Fruit fly (Drosophila melanogaster) whole organism, embryonic: ENCODE measurements around the gene wge.

Experiments used
- Aef1 ChIP-seq: fragments of 200-800 bp; sonication (Bioruptor generic); IDR thresholded peaks from 3 replicates; pipeline ENCODE4 v1.3.6; 2022; ENCODE audit warnings: missing biosample characterization, missing genetic modification characterization
- Atf3 ChIP-seq: fragments of 200-800 bp; sonication (Bioruptor generic); optimal IDR thresholded peaks from 3 replicates; lab custom pipeline; 2016; ENCODE audit warnings: missing biosample characterization, missing genetic modification characterization
- Awh ChIP-seq: fragments of 200-800 bp; sonication (Bioruptor generic); IDR thresholded peaks from 2 replicates; pipeline ENCODE4, ENCODE4 v1.3.6; 2022; ENCODE audit warnings: missing biosample characterization, missing genetic modification characterization
- CG10959 ChIP-seq: fragments of 200-800 bp; sonication (Bioruptor generic); IDR thresholded peaks from 2 replicates; pipeline ENCODE4 v1.3.6; 2022; ENCODE audit warnings: missing biosample characterization, missing genetic modification characterization
- CG1603 ChIP-seq: fragments of 200-800 bp; sonication (Bioruptor generic); optimal IDR thresholded peaks from 2 replicates; lab custom pipeline; 2019; ENCODE audit warnings: missing biosample characterization, mild to moderate bottlenecking, missing genetic modification characterization, moderate library complexity
- CG1647 ChIP-seq: fragments of 200-800 bp; sonication (Bioruptor generic); optimal IDR thresholded peaks from 3 replicates; lab custom pipeline; 2016; ENCODE audit warnings: missing biosample characterization, missing genetic modification characterization
- CG16779 ChIP-seq: fragments of 200-800 bp; sonication (Bioruptor generic); IDR thresholded peaks from 2 replicates; pipeline ENCODE4 v1.3.6; 2022; ENCODE audit warnings: missing biosample characterization, missing genetic modification characterization
- CG2712 ChIP-seq: fragments of 200-800 bp; optimal IDR thresholded peaks from 3 replicates; lab custom pipeline; 2019; ENCODE audit warnings: missing biosample characterization, mild to moderate bottlenecking, missing genetic modification characterization, moderate library complexity
- CG4404 ChIP-seq: fragments of 200-800 bp; sonication (Bioruptor generic); IDR thresholded peaks from 2 replicates; pipeline ENCODE4 v1.3.6; 2022; ENCODE audit warnings: missing biosample characterization, missing genetic modification characterization
- CG6272 ChIP-seq: fragments of 200-800 bp; sonication (Bioruptor generic); IDR thresholded peaks from 2 replicates; pipeline ENCODE4 v1.3.6; 2022; ENCODE audit warnings: missing biosample characterization, missing genetic modification characterization
- CG8359 ChIP-seq: fragments of 200-800 bp; sonication (Bioruptor generic); optimal IDR thresholded peaks from 2 replicates; lab custom pipeline; 2017; ENCODE audit warnings: missing biosample characterization, mild to moderate bottlenecking, missing genetic modification characterization, borderline replicate concordance
- CG8388 ChIP-seq: fragments of 200-800 bp; sonication (Bioruptor generic); optimal IDR thresholded peaks from 2 replicates; lab custom pipeline; 2019; ENCODE audit warnings: missing biosample characterization, mild to moderate bottlenecking, missing genetic modification characterization, moderate library complexity
- Dad ChIP-seq: fragments of 200-800 bp; sonication (Bioruptor generic); optimal IDR thresholded peaks from 3 replicates; lab custom pipeline; 2016; ENCODE audit warnings: missing biosample characterization, missing genetic modification characterization
- Dp ChIP-seq: fragments of 200-800 bp; sonication (Bioruptor generic); optimal IDR thresholded peaks from 2 replicates; lab custom pipeline; 2018; ENCODE audit warnings: missing biosample characterization, mild to moderate bottlenecking, missing genetic modification characterization, moderate library complexity
- ERR ChIP-seq: fragments of 200-800 bp; sonication (Bioruptor generic); optimal IDR thresholded peaks from 2 replicates; lab custom pipeline; 2016; ENCODE audit warnings: missing biosample characterization, missing genetic modification characterization
- Elba2 ChIP-seq: fragments of 200-800 bp; sonication (Bioruptor generic); optimal IDR thresholded peaks from 3 replicates; lab custom pipeline; 2016; ENCODE audit warnings: missing biosample characterization, missing genetic modification characterization
- HLH4C ChIP-seq: fragments of 200-800 bp; sonication (Bioruptor generic); IDR thresholded peaks from 3 replicates; pipeline ENCODE4 v1.3.6; 2022; ENCODE audit warnings: missing biosample characterization, missing genetic modification characterization; ENCODE audit not compliant: partially characterized antibody
- Myb ChIP-seq: fragments of 200-800 bp; sonication (Bioruptor generic); optimal IDR thresholded peaks from 2 replicates; lab custom pipeline; 2016; ENCODE audit warnings: missing biosample characterization, missing genetic modification characterization
- PHDP ChIP-seq: fragments of 200-800 bp; sonication (Bioruptor generic); optimal IDR thresholded peaks from 3 replicates; lab custom pipeline; 2018; ENCODE audit warnings: missing biosample characterization, mild to moderate bottlenecking, missing genetic modification characterization, moderate library complexity
- Rfx ChIP-seq: fragments of 200-800 bp; sonication (Bioruptor generic); IDR thresholded peaks from 2 replicates; pipeline ENCODE4 v1.3.6; 2022; ENCODE audit warnings: missing biosample characterization, missing genetic modification characterization
- Sin3A ChIP-seq: fragments of >200 bp; optimal IDR thresholded peaks from 2 replicates; lab custom pipeline; 2018
- Sox102F ChIP-seq: fragments of 200-800 bp; sonication (Bioruptor generic); optimal IDR thresholded peaks from 2 replicates; lab custom pipeline; 2018; ENCODE audit warnings: missing biosample characterization, mild to moderate bottlenecking, missing genetic modification characterization, moderate library complexity
- Xbp1 ChIP-seq: fragments of 200-800 bp; sonication (Bioruptor generic); optimal IDR thresholded peaks from 3 replicates; lab custom pipeline; 2016; ENCODE audit warnings: missing biosample characterization, mild to moderate bottlenecking, missing genetic modification characterization
- abd-A ChIP-seq: fragments of 200-800 bp; sonication (Bioruptor generic); optimal IDR thresholded peaks from 3 replicates; lab custom pipeline; 2019; ENCODE audit warnings: missing biosample characterization, mild to moderate bottlenecking, missing genetic modification characterization, moderate library complexity
- ap ChIP-seq: fragments of 200-800 bp; sonication (Bioruptor generic); IDR thresholded peaks from 2 replicates; pipeline ENCODE4 v1.3.6; 2022; ENCODE audit warnings: missing biosample characterization, missing genetic modification characterization
- ato ChIP-seq: fragments of 200-800 bp; sonication (Bioruptor generic); IDR thresholded peaks from 2 replicates; pipeline ENCODE4 v1.3.6; 2022; ENCODE audit warnings: missing biosample characterization, missing genetic modification characterization; ENCODE audit not compliant: partially characterized antibody
- bab2 ChIP-seq: fragments of 200-800 bp; sonication (Bioruptor generic); optimal IDR thresholded peaks from 2 replicates; lab custom pipeline; 2016; ENCODE audit warnings: missing biosample characterization, missing genetic modification characterization
- cg ChIP-seq: fragments of 200-800 bp; sonication (Bioruptor generic); optimal IDR thresholded peaks from 3 replicates; lab custom pipeline; 2019; ENCODE audit warnings: missing biosample characterization, mild to moderate bottlenecking, missing genetic modification characterization, moderate library complexity
- crc ChIP-seq: fragments of 200-800 bp; sonication (Bioruptor generic); optimal IDR thresholded peaks from 2 replicates; lab custom pipeline; 2016; ENCODE audit warnings: missing biosample characterization, missing genetic modification characterization
- dan ChIP-seq: fragments of 200-800 bp; sonication (Bioruptor generic); IDR thresholded peaks from 2 replicates; pipeline ENCODE4 v1.3.6; 2022; ENCODE audit warnings: missing biosample characterization, missing genetic modification characterization
- dimm ChIP-seq: fragments of 200-800 bp; sonication (Bioruptor generic); IDR thresholded peaks from 2 replicates; pipeline ENCODE4 v1.3.6; 2022; ENCODE audit warnings: missing biosample characterization, missing genetic modification characterization
- dpn ChIP-seq, 2 experiments: fragments of 200-800 bp; sonication (Bioruptor generic); optimal IDR thresholded peaks; 3 replicates each; lab custom pipeline; 2016; ENCODE audit warnings: missing biosample characterization in 2 of 2, missing genetic modification characterization in 2 of 2
- en ChIP-seq: fragments of 200-800 bp; sonication (Bioruptor generic); optimal IDR thresholded peaks from 2 replicates; lab custom pipeline; 2016; ENCODE audit warnings: missing biosample characterization, missing genetic modification characterization
- grau ChIP-seq: fragments of 200-800 bp; optimal IDR thresholded peaks from 3 replicates; lab custom pipeline; 2019; ENCODE audit warnings: missing biosample characterization, mild to moderate bottlenecking, missing genetic modification characterization, moderate library complexity
- ken ChIP-seq: fragments of 200-800 bp; sonication (Bioruptor generic); IDR thresholded peaks from 3 replicates; pipeline ENCODE4 v1.3.6; 2022; ENCODE audit warnings: missing biosample characterization, missing genetic modification characterization
- kni ChIP-seq: fragments of 200-800 bp; sonication (Bioruptor generic); optimal IDR thresholded peaks from 3 replicates; lab custom pipeline; 2017; ENCODE audit warnings: mild to moderate bottlenecking, missing biosample characterization, missing genetic modification reagents, missing genetic modification characterization
- lola ChIP-seq, 3 experiments: fragments of >200 bp in 2 of 3; fragments of 200-800 bp in 1 of 3; sonication (Bioruptor generic) in 1 of 3; optimal IDR thresholded peaks; 2 replicates each; lab custom pipeline; 2017 to 2019; ENCODE audit warnings: missing biosample characterization in 3 of 3, missing genetic modification characterization in 3 of 3, mild to moderate bottlenecking in 1 of 3, moderate library complexity in 1 of 3
- nerfin-2 ChIP-seq: fragments of 200-800 bp; sonication (Bioruptor generic); IDR thresholded peaks from 2 replicates; pipeline ENCODE4 v1.3.6; 2022; ENCODE audit warnings: missing biosample characterization, missing genetic modification characterization; ENCODE audit not compliant: partially characterized antibody
- nom ChIP-seq: fragments of 200-800 bp; sonication (Bioruptor generic); optimal IDR thresholded peaks from 2 replicates; lab custom pipeline; 2017; ENCODE audit warnings: missing biosample characterization, missing genetic modification characterization, mild to moderate bottlenecking, moderate library complexity, missing genetic modification reagents
- otp ChIP-seq: fragments of 200-800 bp; sonication (Bioruptor generic); IDR thresholded peaks from 3 replicates; pipeline ENCODE4, ENCODE4 v1.3.6; 2022; ENCODE audit warnings: missing biosample characterization, missing genetic modification characterization
- pan ChIP-seq, 4 experiments: fragments of >200 bp in 3 of 4; fragments of 200-800 bp in 1 of 4; sonication (Bioruptor generic) in 1 of 4; optimal IDR thresholded peaks in 3 of 4; IDR thresholded peaks in 1 of 4; 2 replicates each; pipeline versions ENCODE4 v1.3.6 to Lab custom; 2017 to 2022; ENCODE audit warnings: missing biosample characterization in 2 of 4, missing genetic modification characterization in 2 of 4, mixed read lengths in 1 of 4
- pzg ChIP-seq: fragments of 200-800 bp; sonication (Bioruptor generic); optimal IDR thresholded peaks from 3 replicates; lab custom pipeline; 2018; ENCODE audit warnings: missing biosample characterization, mild to moderate bottlenecking, missing genetic modification characterization, moderate library complexity
- row ChIP-seq: fragments of 200-800 bp; sonication (Bioruptor generic); IDR thresholded peaks from 3 replicates; pipeline ENCODE4 v1.3.6; 2022; ENCODE audit warnings: missing biosample characterization, missing genetic modification characterization
- salm ChIP-seq: fragments of 200-800 bp; sonication (Bioruptor generic); optimal IDR thresholded peaks from 2 replicates; lab custom pipeline; 2018; ENCODE audit warnings: missing biosample characterization, mild to moderate bottlenecking, missing genetic modification characterization
- sens ChIP-seq: fragments of 200-800 bp; sonication (Bioruptor generic); peaks from one replicate; lab custom pipeline; 2016; ENCODE audit warnings: missing biosample characterization, missing genetic modification characterization
- slp2 ChIP-seq: fragments of 200-800 bp; sonication (Bioruptor generic); optimal IDR thresholded peaks from 2 replicates; lab custom pipeline; 2016; ENCODE audit warnings: missing biosample characterization, missing genetic modification characterization
- unc-4 ChIP-seq: fragments of 200-800 bp; sonication (Bioruptor generic); IDR thresholded peaks from 2 replicates; pipeline ENCODE4 v1.3.6; 2022; ENCODE audit warnings: missing biosample characterization, missing genetic modification characterization; ENCODE audit not compliant: partially characterized antibody
- vnd ChIP-seq: fragments of 200-800 bp; sonication (Bioruptor generic); IDR thresholded peaks from 3 replicates; pipeline ENCODE4 v1.3.6; 2022; ENCODE audit warnings: missing biosample characterization, missing genetic modification characterization; ENCODE audit not compliant: partially characterized antibody

wge gene

DNA sequence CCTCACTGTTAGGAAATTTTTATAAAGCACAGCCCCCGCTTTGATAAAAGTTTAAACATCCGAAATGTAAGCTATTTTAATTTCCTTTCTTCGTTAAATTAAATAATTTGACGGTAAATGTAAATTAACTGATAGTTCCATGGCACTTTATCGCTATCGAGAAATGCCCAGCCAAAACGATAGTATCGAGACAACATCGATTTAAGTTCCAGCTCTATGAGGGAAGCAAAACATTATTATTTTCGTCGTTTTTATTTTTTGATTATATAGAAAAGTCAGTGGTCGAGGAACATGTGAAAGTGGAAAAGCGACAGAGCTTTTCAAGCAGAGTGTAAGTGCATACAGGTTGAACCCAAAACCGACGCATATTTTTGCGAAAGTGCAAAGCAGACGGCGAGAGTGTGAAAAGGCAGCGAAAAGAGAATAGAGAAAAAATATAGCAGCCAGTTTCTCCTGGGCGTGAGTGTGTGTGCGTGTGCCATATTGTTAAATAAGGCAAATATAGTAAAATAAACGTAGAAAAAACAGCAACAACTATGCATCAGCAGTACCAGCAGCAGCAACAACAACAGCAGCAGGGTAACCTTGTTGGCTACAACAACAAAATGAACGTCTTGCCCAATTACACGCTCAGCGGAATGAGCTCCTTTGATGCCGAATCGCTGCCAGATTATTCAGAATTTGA lies 6.0 kb upstream of the wge start, which contains the start of gene CG45049 (continued):
- TF ChIP-seq CG1603 (tag; lab: Kevin White, UChicago) (peak; percentile 26), lola (GFP tag; optimal IDR thresholded peaks at IDR 0.05; lab: Kevin White, UChicago) (no peak), Sin3A (lab: Kevin White, UChicago) (no peak), row (peak; percentile 66), otp (GFP tag; lab: Robert Waterston, UW) (no peak), CG10959 (GFP tag; lab: Robert Waterston, UW) (no peak), dimm (GFP tag; lab: Robert Waterston, UW) (no peak), Elba2 (no peak), Dad (GFP tag; lab: Kevin White, UChicago) (no peak), CG6272 (GFP tag; lab: Robert Waterston, UW) (peak; percentile 37; the same call in 1 of the 2 replicates), ato (peak; percentile 92), unc-4 (GFP tag; lab: Robert Waterston, UW) (peak; percentile 78), ERR (GFP tag; lab: Kevin White, UChicago) (no peak), grau (tag; lab: Kevin White, UChicago) (no peak), nerfin-2 (GFP tag; lab: Robert Waterston, UW) (peak; percentile 87), Aef1 (peak; percentile 29; the same call in 2 of the 3 replicates), CG4404 (GFP tag; lab: Robert Waterston, UW) (no peak), kni (GFP tag; lab: Kevin White, UChicago) (peak; percentile 40), CG1647 (GFP tag; lab: Kevin White, UChicago) (no peak), CG2712 (tag; lab: Kevin White, UChicago) (peak; percentile 8), Atf3 (GFP tag; lab: Kevin White, UChicago) (no peak), dan (GFP tag; lab: Robert Waterston, UW) (no peak), HLH4C (peak; percentile 87), CG8388 (GFP tag; lab: Kevin White, UChicago) (no peak)

DNA sequence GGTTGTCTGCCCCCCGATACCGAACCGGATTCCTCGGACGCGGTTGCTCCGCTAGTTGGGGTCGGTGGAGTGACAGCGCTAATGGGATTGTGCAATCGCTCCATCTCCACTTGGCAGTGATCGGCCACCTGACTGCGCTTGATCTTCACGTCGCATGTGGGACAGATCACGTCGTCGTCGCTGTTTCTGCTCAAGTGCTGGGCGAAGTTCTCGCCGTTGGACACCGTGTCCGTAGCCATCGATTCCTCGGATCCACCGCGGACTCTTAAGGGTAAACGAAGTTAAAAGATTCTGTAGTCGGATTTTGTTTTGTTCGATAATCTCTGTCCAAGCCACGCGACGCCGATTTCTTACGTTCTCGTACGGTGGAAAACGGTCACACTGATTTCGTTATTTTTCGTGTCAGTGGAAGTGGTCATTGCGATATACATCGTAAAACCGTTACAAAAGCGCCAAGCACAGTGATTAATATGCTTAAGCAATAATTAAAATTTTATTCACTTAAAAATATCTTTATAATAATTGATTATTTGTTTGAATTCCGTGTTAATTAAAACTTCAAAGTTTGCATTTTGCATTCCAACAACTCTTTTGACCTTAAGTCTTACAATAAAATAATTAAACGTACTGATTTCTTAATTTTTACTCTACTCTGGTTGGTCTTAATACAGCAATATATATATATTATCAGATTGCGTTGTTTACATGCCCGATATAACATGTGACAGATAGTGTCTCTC lies 5.3 kb upstream of the wge start, which contains the start of gene RNF220:
Gene RNF220 (minus strand): TSS at position 384 of the 740 bp plus-strand sequence.
- TF ChIP-seq pzg (GFP tag; lab: Kevin White, UChicago): peak; percentile 51
- no peak for TF ChIP-seq cg
- peak; percentile 38; the same call in 1 of the 2 replicates for TF ChIP-seq Rfx (GFP tag; lab: Robert Waterston, UW)
- TF ChIP-seq Dp: peak; percentile 24
- TF ChIP-seq abd-A (tag; lab: Kevin White, UChicago): no peak
- no peak for TF ChIP-seq pan (optimal IDR thresholded peaks at IDR 0.05; lab: Kevin White, UChicago)
- TF ChIP-seq pan (GFP tag; optimal IDR thresholded peaks at IDR 0.05 in 1 of 2, IDR thresholded peaks at IDR 0.05 in 1 of 2): no peak
- TF ChIP-seq nom (GFP tag; lab: Kevin White, UChicago): no peak
- no peak for TF ChIP-seq ap (GFP tag; lab: Robert Waterston, UW)
- TF ChIP-seq vnd: peak; percentile 11
- TF ChIP-seq Xbp1 (GFP tag; lab: Kevin White, UChicago): peak; percentile 30
- TF ChIP-seq Sox102F (GFP tag; lab: Kevin White, UChicago): peak; percentile 5
- TF ChIP-seq dpn (GFP tag; optimal IDR thresholded peaks at IDR 0.05; lab: Kevin White, UChicago): no peak
- TF ChIP-seq Awh (GFP tag; lab: Robert Waterston, UW): no peak
- no peak for TF ChIP-seq CG16779
- no peak for TF ChIP-seq en (GFP tag; lab: Kevin White, UChicago)
- TF ChIP-seq sens (GFP tag; lab: Kevin White, UChicago): no peak
- peak; percentile 68 for TF ChIP-seq Myb (GFP tag; lab: Kevin White, UChicago)
- TF ChIP-seq CG8359 (GFP tag; lab: Kevin White, UChicago): no peak
- no peak for TF ChIP-seq ken (GFP tag; lab: Robert Waterston, UW)
- TF ChIP-seq crc (GFP tag; lab: Kevin White, UChicago): no peak
- no peak for TF ChIP-seq bab2 (GFP tag; lab: Kevin White, UChicago)
- no peak for TF ChIP-seq PHDP
- TF ChIP-seq CG2712 (tag; lab: Kevin White, UChicago): peak; percentile 34
- no peak for TF ChIP-seq slp2 (GFP tag; lab: Kevin White, UChicago)
- TF ChIP-seq salm (tag; lab: Kevin White, UChicago): no peak
